Fruit fly (Drosophila melanogaster) whole organism, embryonic: Measurements from ENCODE around the gene GCC88.
A peak's percentile ranks its signal among the peaks of the same experiment; 100 is the strongest.

ENCODE experiments used
- Aef1 ChIP-seq: fragments of 200-800 bp; sonication (Bioruptor generic); IDR thresholded peaks from 3 replicates; pipeline ENCODE4 v1.3.6; 2022; ENCODE audit warnings: missing biosample characterization, missing genetic modification characterization
- Asciz ChIP-seq: fragments of 200-800 bp; sonication (Bioruptor generic); optimal IDR thresholded peaks from 2 replicates; lab custom pipeline; 2017; ENCODE audit warnings: missing biosample characterization, mild to moderate bottlenecking, missing genetic modification characterization, missing genetic modification reagents
- B-H1 ChIP-seq: fragments of 200-800 bp; sonication (Bioruptor generic); IDR thresholded peaks from 3 replicates; pipeline ENCODE4 v1.3.6; 2022; ENCODE audit warnings: missing biosample characterization, missing genetic modification characterization
- BtbVII ChIP-seq: fragments of 200-800 bp; sonication (Bioruptor generic); optimal IDR thresholded peaks from 3 replicates; lab custom pipeline; 2017; ENCODE audit warnings: missing biosample characterization, mild to moderate bottlenecking, missing genetic modification characterization
- CG10543 ChIP-seq: fragments of 200-800 bp; sonication (Bioruptor generic); optimal IDR thresholded peaks from 3 replicates; lab custom pipeline; 2017; ENCODE audit warnings: missing biosample characterization, mild to moderate bottlenecking, missing genetic modification characterization, moderate library complexity
- CG12391 ChIP-seq: fragments of 200-800 bp; sonication (Bioruptor generic); optimal IDR thresholded peaks from 3 replicates; lab custom pipeline; 2018; ENCODE audit warnings: missing biosample characterization, mild to moderate bottlenecking, missing genetic modification characterization, moderate library complexity
- CG15514 ChIP-seq: fragments of 200-800 bp; sonication (Bioruptor generic); optimal IDR thresholded peaks from 3 replicates; lab custom pipeline; 2017; ENCODE audit warnings: missing biosample characterization, missing genetic modification characterization, mild to moderate bottlenecking, moderate library complexity, missing genetic modification reagents
- CG16813 ChIP-seq: fragments of 200-800 bp; sonication (Bioruptor generic); IDR thresholded peaks from 3 replicates; pipeline ENCODE4 v1.3.6; 2022; ENCODE audit warnings: missing biosample characterization, missing genetic modification characterization; ENCODE audit not compliant: partially characterized antibody
- CG17361 ChIP-seq: fragments of 200-800 bp; sonication (Bioruptor generic); IDR thresholded peaks from 3 replicates; pipeline ENCODE4 v1.3.6; 2022; ENCODE audit warnings: missing biosample characterization, missing genetic modification characterization
- CG17802 ChIP-seq: fragments of 200-800 bp; sonication (Bioruptor generic); optimal IDR thresholded peaks from 2 replicates; lab custom pipeline; 2018; ENCODE audit warnings: missing biosample characterization, mild to moderate bottlenecking, missing genetic modification characterization, moderate library complexity
- CG18476 ChIP-seq: fragments of 200-800 bp; sonication (Bioruptor generic); optimal IDR thresholded peaks from 2 replicates; lab custom pipeline; 2016; ENCODE audit warnings: missing biosample characterization, mild to moderate bottlenecking, missing genetic modification characterization
- CG18619 ChIP-seq: fragments of 200-800 bp; sonication (Bioruptor generic); optimal IDR thresholded peaks from 3 replicates; lab custom pipeline; 2017; ENCODE audit warnings: missing biosample characterization, mild to moderate bottlenecking, missing genetic modification characterization
- CG2199 ChIP-seq: fragments of 200-800 bp; sonication (Bioruptor generic); IDR thresholded peaks from 3 replicates; pipeline ENCODE4 v1.3.6; 2022; ENCODE audit warnings: missing biosample characterization, missing genetic modification characterization
- CG2202 ChIP-seq: fragments of 200-800 bp; sonication (Bioruptor generic); optimal IDR thresholded peaks from 2 replicates; lab custom pipeline; 2018; ENCODE audit warnings: missing biosample characterization, mild to moderate bottlenecking, missing genetic modification characterization
- CG3065 ChIP-seq: fragments of 200-800 bp; sonication (Bioruptor generic); optimal IDR thresholded peaks from 2 replicates; lab custom pipeline; 2016; ENCODE audit warnings: missing biosample characterization, missing genetic modification characterization
- CG31224 ChIP-seq: fragments of 200-800 bp; sonication (Bioruptor generic); IDR thresholded peaks from 2 replicates; pipeline ENCODE4 v1.3.6; 2022; ENCODE audit warnings: missing biosample characterization, missing genetic modification characterization
- CG43689 ChIP-seq: fragments of 200-800 bp; sonication (Bioruptor generic); IDR thresholded peaks from 2 replicates; pipeline ENCODE4 v1.3.6; 2022; ENCODE audit warnings: missing biosample characterization, missing genetic modification characterization
- CG4854 ChIP-seq: fragments of 200-800 bp; sonication (Bioruptor generic); optimal IDR thresholded peaks from 2 replicates; lab custom pipeline; 2016; ENCODE audit warnings: missing biosample characterization, missing genetic modification characterization, inconsistent platforms
- CG6175 ChIP-seq: fragments of 200-800 bp; sonication (Bioruptor generic); IDR thresholded peaks from 3 replicates; pipeline ENCODE4 v1.3.6; 2022; ENCODE audit warnings: missing biosample characterization, missing genetic modification characterization
- CG6854 ChIP-seq: fragments of 200-800 bp; sonication (Bioruptor generic); optimal IDR thresholded peaks from 3 replicates; lab custom pipeline; 2017; ENCODE audit warnings: missing biosample characterization, mild to moderate bottlenecking, missing genetic modification characterization
- CG7372 ChIP-seq: fragments of 200-800 bp; sonication (Bioruptor generic); IDR thresholded peaks from 2 replicates; pipeline ENCODE4 v1.3.6; 2022; ENCODE audit warnings: missing biosample characterization, missing genetic modification characterization
- CG7745 ChIP-seq: fragments of 200-800 bp; sonication (Bioruptor generic); optimal IDR thresholded peaks from 2 replicates; lab custom pipeline; 2018; ENCODE audit warnings: missing biosample characterization, mild to moderate bottlenecking, missing genetic modification characterization, moderate library complexity
- CoRest ChIP-seq: fragments of 200-800 bp; sonication (Bioruptor generic); optimal IDR thresholded peaks from 3 replicates; lab custom pipeline; 2018; ENCODE audit warnings: missing biosample characterization, mild to moderate bottlenecking, missing genetic modification characterization, moderate library complexity
- D19B ChIP-seq: fragments of 200-800 bp; sonication (Bioruptor generic); optimal IDR thresholded peaks from 2 replicates; lab custom pipeline; 2017; ENCODE audit warnings: missing biosample characterization, mild to moderate bottlenecking, missing genetic modification characterization
- Dbx ChIP-seq: fragments of 200-800 bp; sonication (Bioruptor generic); IDR thresholded peaks from 3 replicates; pipeline ENCODE4 v1.3.6; 2022; ENCODE audit warnings: missing biosample characterization, missing genetic modification characterization
- Dref ChIP-seq: fragments of 200-800 bp; sonication (Bioruptor generic); IDR thresholded peaks from 2 replicates; pipeline ENCODE4 v1.3.6; 2022; ENCODE audit warnings: missing biosample characterization, missing genetic modification characterization
- Lim3 ChIP-seq: fragments of 200-800 bp; sonication (Bioruptor generic); IDR thresholded peaks from 2 replicates; pipeline ENCODE4 v1.3.6; 2022; ENCODE audit warnings: missing biosample characterization, missing genetic modification characterization
- NfI ChIP-seq: fragments of 200-800 bp; sonication (Bioruptor generic); optimal IDR thresholded peaks from 3 replicates; lab custom pipeline; 2018; ENCODE audit warnings: missing biosample characterization, mild to moderate bottlenecking, missing genetic modification characterization, moderate library complexity
- Trl ChIP-seq, 3 experiments: fragments of >200 bp in 2 of 3; fragments of 200-800 bp in 1 of 3; sonication (Bioruptor generic) in 1 of 3; optimal IDR thresholded peaks; 2 replicates in 1 of 3; 3 replicates in 2 of 3; lab custom pipeline; 2016 to 2017; ENCODE audit warnings: missing biosample characterization in 1 of 3, missing genetic modification characterization in 1 of 3
- ato ChIP-seq: fragments of 200-800 bp; sonication (Bioruptor generic); IDR thresholded peaks from 2 replicates; pipeline ENCODE4 v1.3.6; 2022; ENCODE audit warnings: missing biosample characterization, missing genetic modification characterization; ENCODE audit not compliant: partially characterized antibody
- chm ChIP-seq: fragments of 200-800 bp; sonication (Bioruptor generic); IDR thresholded peaks from 2 replicates; pipeline ENCODE4 v1.3.6; 2022; ENCODE audit warnings: missing biosample characterization, missing genetic modification characterization
- croc ChIP-seq: fragments of 200-800 bp; sonication (Bioruptor generic); conservative IDR thresholded peaks from 3 replicates; pipeline ENCODE4 v1.3.6; 2022; ENCODE audit warnings: missing biosample characterization, missing genetic modification characterization
- dimm ChIP-seq: fragments of 200-800 bp; sonication (Bioruptor generic); IDR thresholded peaks from 2 replicates; pipeline ENCODE4 v1.3.6; 2022; ENCODE audit warnings: missing biosample characterization, missing genetic modification characterization
- fu2 ChIP-seq: fragments of 200-800 bp; sonication (Bioruptor generic); optimal IDR thresholded peaks from 2 replicates; lab custom pipeline; 2016; ENCODE audit warnings: missing biosample characterization, missing genetic modification characterization
- gce ChIP-seq: fragments of 200-800 bp; sonication (Bioruptor generic); IDR thresholded peaks from 3 replicates; pipeline ENCODE4 v1.3.6; 2022; ENCODE audit warnings: missing biosample characterization, missing genetic modification characterization
- gsb-n ChIP-seq: fragments of 200-800 bp; sonication (Bioruptor generic); optimal IDR thresholded peaks from 3 replicates; lab custom pipeline; 2018; ENCODE audit warnings: missing biosample characterization, mild to moderate bottlenecking, missing genetic modification characterization
- hb ChIP-seq: fragments of 200-800 bp; sonication (Bioruptor generic); IDR thresholded peaks from 3 replicates; pipeline ENCODE4 v1.3.6; 2022; ENCODE audit warnings: missing biosample characterization, missing genetic modification characterization; ENCODE audit not compliant: partially characterized antibody
- hbn ChIP-seq: fragments of 200-800 bp; sonication (Bioruptor generic); IDR thresholded peaks from 2 replicates; pipeline ENCODE4 v1.3.6; 2022; ENCODE audit warnings: missing biosample characterization, missing genetic modification characterization; ENCODE audit not compliant: partially characterized antibody
- oc ChIP-seq: fragments of 200-800 bp; sonication (Bioruptor generic); optimal IDR thresholded peaks from 2 replicates; lab custom pipeline; 2018; ENCODE audit warnings: missing biosample characterization, mild to moderate bottlenecking, missing genetic modification characterization, moderate library complexity
- pnt ChIP-seq: fragments of 200-800 bp; sonication (Bioruptor generic); optimal IDR thresholded peaks from 3 replicates; lab custom pipeline; 2016; ENCODE audit warnings: missing biosample characterization, missing genetic modification characterization
- sc ChIP-seq, 3 experiments: fragments of >200 bp in 2 of 3; fragments of 200-800 bp in 1 of 3; sonication (Bioruptor generic) in 1 of 3; optimal IDR thresholded peaks; 2 replicates in 2 of 3; 3 replicates in 1 of 3; lab custom pipeline; 2017; ENCODE audit warnings: mild to moderate bottlenecking in 1 of 3, missing biosample characterization in 1 of 3, missing genetic modification characterization in 1 of 3, missing genetic modification reagents in 1 of 3
- sisA ChIP-seq: fragments of 200-800 bp; sonication (Bioruptor generic); IDR thresholded peaks from 2 replicates; pipeline ENCODE4 v1.3.6; 2022; ENCODE audit warnings: missing biosample characterization, missing genetic modification characterization
- slp2 ChIP-seq: fragments of 200-800 bp; sonication (Bioruptor generic); optimal IDR thresholded peaks from 2 replicates; lab custom pipeline; 2016; ENCODE audit warnings: missing biosample characterization, missing genetic modification characterization
- ssp ChIP-seq: fragments of 200-800 bp; sonication (Bioruptor generic); IDR thresholded peaks from 2 replicates; pipeline ENCODE4 v1.3.6; 2022; ENCODE audit warnings: missing biosample characterization, missing genetic modification characterization
- usp ChIP-seq: fragments of >200 bp; optimal IDR thresholded peaks from 2 replicates; lab custom pipeline; 2017; ENCODE audit warnings: missing biosample characterization, missing genetic modification characterization
- vfl ChIP-seq: fragments of 200-800 bp; sonication (Bioruptor generic); optimal IDR thresholded peaks from 2 replicates; lab custom pipeline; 2016; ENCODE audit warnings: missing biosample characterization, missing genetic modification characterization
- vvl ChIP-seq: fragments of 200-800 bp; sonication (Bioruptor generic); IDR thresholded peaks from 2 replicates; pipeline ENCODE4 v1.3.6; 2022; ENCODE audit warnings: missing biosample characterization, missing genetic modification characterization
- zen ChIP-seq: fragments of 200-800 bp; sonication (Bioruptor generic); optimal IDR thresholded peaks from 3 replicates; lab custom pipeline; 2018; ENCODE audit warnings: missing biosample characterization, mild to moderate bottlenecking, missing genetic modification characterization, moderate library complexity
- zfh2 ChIP-seq: fragments of 200-800 bp; sonication (Bioruptor generic); optimal IDR thresholded peaks from 2 replicates; lab custom pipeline; 2016; ENCODE audit warnings: missing biosample characterization, missing genetic modification characterization

Gene GCC88

DNA sequence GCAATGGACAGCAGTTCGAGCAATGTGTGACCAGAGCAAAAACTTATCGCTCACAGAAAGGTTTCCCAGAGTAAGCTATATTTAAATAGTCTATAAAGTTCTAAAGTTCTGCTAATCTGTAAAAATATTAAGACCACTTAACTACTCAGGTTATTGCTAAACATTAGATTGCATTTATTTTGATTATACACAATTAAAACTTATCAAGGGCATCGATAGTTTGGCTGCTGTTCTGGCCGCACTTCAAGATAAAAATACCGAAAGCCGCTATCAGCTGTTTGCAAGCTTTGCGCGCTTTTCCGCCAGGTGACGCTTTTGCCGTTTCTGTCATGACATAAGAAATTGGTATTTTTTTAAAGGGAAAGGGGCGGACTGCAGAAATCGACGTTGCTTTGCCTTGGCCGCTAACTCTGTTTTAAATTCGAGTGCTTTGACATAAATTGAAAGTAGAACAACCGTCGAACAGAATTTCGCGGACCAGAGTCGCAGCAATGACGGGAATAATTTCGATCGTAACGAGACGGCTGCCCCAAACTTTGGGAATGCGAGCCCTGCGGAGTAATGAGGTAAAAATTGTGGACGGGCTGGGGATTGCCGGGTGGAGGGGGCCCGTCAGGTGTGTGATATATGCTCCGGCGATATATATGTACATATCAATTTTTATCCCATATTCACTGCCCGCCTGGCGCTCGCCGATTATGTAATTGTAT, 13.7 kb upstream of the GCC88 start, which contains the start of the genes CG17734 and CG5214 (continued):
- TF ChIP-seq slp2 (GFP tag; lab: Kevin White, UChicago) (no peak), CG31224 (GFP tag; lab: Robert Waterston, UW) (no peak), vvl (no peak), CG18476 (GFP tag; lab: Kevin White, UChicago) (no peak), Dref (GFP tag; lab: Robert Waterston, UW) (no peak), hb (GFP tag; lab: Robert Waterston, UW) (peak; percentile 30; the same call in 1 of the 3 replicates), ssp (GFP tag; lab: Robert Waterston, UW) (no peak), pnt (no peak), NfI (GFP tag; lab: Kevin White, UChicago) (no peak), CG15514 (GFP tag; lab: Kevin White, UChicago) (peak; percentile 69), CG18619 (GFP tag; lab: Kevin White, UChicago) (no peak), fu2 (GFP tag; lab: Kevin White, UChicago) (peak; percentile 34), usp (GFP tag; lab: Kevin White, UChicago) (no peak), B-H1 (GFP tag; lab: Robert Waterston, UW) (no peak), CG3065 (GFP tag; lab: Kevin White, UChicago) (no peak), Asciz (GFP tag; lab: Kevin White, UChicago) (no peak), hbn (GFP tag; lab: Robert Waterston, UW) (peak; percentile 66), oc (tag; lab: Kevin White, UChicago) (no peak), CG6854 (GFP tag; lab: Kevin White, UChicago) (no peak), sisA (GFP tag; lab: Robert Waterston, UW) (no peak), gsb-n (tag; lab: Kevin White, UChicago) (no peak), dimm (GFP tag; lab: Robert Waterston, UW) (no peak), zen (tag; lab: Kevin White, UChicago) (no peak), Dbx (GFP tag; lab: Robert Waterston, UW) (no peak), gce (GFP tag; lab: Robert Waterston, UW) (no peak), CG43689 (GFP tag; lab: Robert Waterston, UW) (no peak), CoRest (peak; percentile 55), CG10543 (GFP tag; lab: Kevin White, UChicago) (no peak), croc (GFP tag; lab: Robert Waterston, UW) (no peak), chm (GFP tag; lab: Robert Waterston, UW) (no peak), CG16813 (GFP tag; lab: Robert Waterston, UW) (no peak), zfh2 (GFP tag; lab: Kevin White, UChicago) (no peak), vfl (no peak), Trl (optimal IDR thresholded peaks at IDR 0.05; lab: Kevin White, UChicago) (no peak), Trl (GFP tag; optimal IDR thresholded peaks at IDR 0.05; lab: Kevin White, UChicago) (peak; percentile 34), BtbVII (GFP tag; lab: Kevin White, UChicago) (no peak), CG2199 (GFP tag; lab: Robert Waterston, UW) (no peak), Aef1 (GFP tag; lab: Robert Waterston, UW) (no peak), CG7372 (GFP tag; lab: Robert Waterston, UW) (no peak; the same call in 1 of the 2 replicates), CG12391 (no peak), CG7745 (tag; lab: Kevin White, UChicago) (no peak), CG2202 (tag; lab: Kevin White, UChicago) (no peak), sc (optimal IDR thresholded peaks at IDR 0.05; lab: Kevin White, UChicago) (no peak), sc (GFP tag; optimal IDR thresholded peaks at IDR 0.05; lab: Kevin White, UChicago) (no peak), CG17361 (GFP tag; lab: Robert Waterston, UW) (no peak; the same call in 2 of the 3 replicates), ato (GFP tag; lab: Robert Waterston, UW) (no peak), Lim3 (GFP tag; lab: Robert Waterston, UW) (no peak), CG6175 (GFP tag; lab: Robert Waterston, UW) (no peak), CG4854 (GFP tag; lab: Kevin White, UChicago) (peak; percentile 23), D19B (no peak), CG17802 (tag; lab: Kevin White, UChicago) (no peak)
